Fruit fly (Drosophila melanogaster) whole organism, embryonic: ENCODE data around the gene CG18581.

Source experiments
- BtbVII ChIP-seq: fragments of 200-800 bp; sonication (Bioruptor generic); optimal IDR thresholded peaks from 3 replicates; lab custom pipeline; 2017; ENCODE audit warnings: missing biosample characterization, mild to moderate bottlenecking, missing genetic modification characterization
- CG11085 ChIP-seq: fragments of 200-800 bp; sonication (Bioruptor generic); IDR thresholded peaks from 2 replicates; pipeline ENCODE4 v1.3.6; 2022; ENCODE audit warnings: missing biosample characterization, missing genetic modification characterization
- CG11696 ChIP-seq: fragments of 200-800 bp; sonication (Bioruptor generic); IDR thresholded peaks from 2 replicates; pipeline ENCODE4 v1.3.6; 2022; ENCODE audit warnings: missing biosample characterization, missing genetic modification characterization
- CG11723 ChIP-seq: fragments of 200-800 bp; sonication (Bioruptor generic); optimal IDR thresholded peaks from 2 replicates; lab custom pipeline; 2017; ENCODE audit warnings: missing biosample characterization, mild to moderate bottlenecking, missing genetic modification characterization
- CG14965 ChIP-seq: fragments of 200-800 bp; sonication (Bioruptor generic); optimal IDR thresholded peaks from 2 replicates; lab custom pipeline; 2016; ENCODE audit warnings: missing biosample characterization, missing genetic modification characterization, borderline replicate concordance
- CG15073 ChIP-seq: fragments of 200-800 bp; sonication (Bioruptor generic); optimal IDR thresholded peaks from 2 replicates; lab custom pipeline; 2016; ENCODE audit warnings: missing biosample characterization, missing genetic modification characterization
- CG1529 ChIP-seq: fragments of 200-800 bp; sonication (Bioruptor generic); optimal IDR thresholded peaks from 3 replicates; lab custom pipeline; 2018; ENCODE audit warnings: missing biosample characterization, missing genetic modification characterization
- CG17359 ChIP-seq: fragments of 200-800 bp; sonication (Bioruptor generic); optimal IDR thresholded peaks from 3 replicates; lab custom pipeline; 2018; ENCODE audit warnings: missing biosample characterization, mild to moderate bottlenecking, missing genetic modification characterization, moderate library complexity
- CG2678 ChIP-seq: fragments of 200-800 bp; sonication (Bioruptor generic); optimal IDR thresholded peaks from 3 replicates; lab custom pipeline; 2019; ENCODE audit warnings: missing biosample characterization, mild to moderate bottlenecking, missing genetic modification characterization, moderate library complexity
- CG2875 ChIP-seq: fragments of 200-800 bp; sonication (Bioruptor generic); optimal IDR thresholded peaks from 2 replicates; lab custom pipeline; 2017; ENCODE audit warnings: missing biosample characterization, mild to moderate bottlenecking, missing genetic modification characterization, missing genetic modification reagents
- CG31441 ChIP-seq: fragments of 200-800 bp; sonication (Bioruptor generic); IDR thresholded peaks from 2 replicates; pipeline ENCODE4 v1.3.6; 2022; ENCODE audit warnings: missing biosample characterization, missing genetic modification characterization
- CG5180 ChIP-seq: fragments of 200-800 bp; sonication (Bioruptor generic); optimal IDR thresholded peaks from 3 replicates; lab custom pipeline; 2017; ENCODE audit warnings: missing biosample characterization, missing genetic modification characterization, mild to moderate bottlenecking, moderate library complexity, missing genetic modification reagents
- CG5953 ChIP-seq: fragments of 200-800 bp; sonication (Bioruptor generic); IDR thresholded peaks from 2 replicates; pipeline ENCODE4 v1.3.6; 2022; ENCODE audit warnings: missing biosample characterization, missing genetic modification characterization
- CG7786 ChIP-seq: fragments of 200-800 bp; sonication (Bioruptor generic); optimal IDR thresholded peaks from 2 replicates; lab custom pipeline; 2016; ENCODE audit warnings: missing biosample characterization, missing genetic modification characterization
- CG7987 ChIP-seq: fragments of 200-800 bp; sonication (Bioruptor generic); optimal IDR thresholded peaks from 2 replicates; lab custom pipeline; 2018; ENCODE audit warnings: missing biosample characterization, mild to moderate bottlenecking, missing genetic modification characterization, moderate library complexity
- CG8388 ChIP-seq: fragments of 200-800 bp; sonication (Bioruptor generic); optimal IDR thresholded peaks from 2 replicates; lab custom pipeline; 2019; ENCODE audit warnings: missing biosample characterization, mild to moderate bottlenecking, missing genetic modification characterization, moderate library complexity
- CG9609 ChIP-seq: fragments of 200-800 bp; sonication (Bioruptor generic); optimal IDR thresholded peaks from 3 replicates; lab custom pipeline; 2016; ENCODE audit warnings: missing biosample characterization, missing genetic modification characterization
- Drgx ChIP-seq: fragments of 200-800 bp; sonication (Bioruptor generic); IDR thresholded peaks from 2 replicates; pipeline ENCODE4 v1.3.6; 2022; ENCODE audit warnings: missing biosample characterization, missing genetic modification characterization
- E2f2 ChIP-seq: fragments of 200-800 bp; sonication (Bioruptor generic); IDR thresholded peaks from 2 replicates; pipeline ENCODE4 v1.3.6; 2022; ENCODE audit warnings: missing biosample characterization, missing genetic modification characterization
- Ets65A ChIP-seq: fragments of 200-800 bp; sonication (Bioruptor generic); peaks from one replicate; lab custom pipeline; 2016; ENCODE audit warnings: missing biosample characterization, missing genetic modification characterization
- Fer2 ChIP-seq: fragments of 200-800 bp; sonication (Bioruptor generic); optimal IDR thresholded peaks from 2 replicates; lab custom pipeline; 2018; ENCODE audit warnings: missing biosample characterization, mild to moderate bottlenecking, missing genetic modification characterization, moderate library complexity
- Hand ChIP-seq: fragments of 200-800 bp; sonication (Bioruptor generic); optimal IDR thresholded peaks from 2 replicates; lab custom pipeline; 2017; ENCODE audit warnings: mild to moderate bottlenecking, missing biosample characterization, missing genetic modification reagents, missing genetic modification characterization
- Hey ChIP-seq: fragments of 200-800 bp; sonication (Bioruptor generic); optimal IDR thresholded peaks from 3 replicates; lab custom pipeline; 2018; ENCODE audit warnings: missing biosample characterization, mild to moderate bottlenecking, missing genetic modification characterization
- Hsf ChIP-seq: fragments of 200-800 bp; sonication (Bioruptor generic); optimal IDR thresholded peaks from 3 replicates; lab custom pipeline; 2016; ENCODE audit warnings: missing biosample characterization, missing genetic modification characterization
- NC2β ChIP-seq: fragments of 200-800 bp; sonication (Bioruptor generic); optimal IDR thresholded peaks from 2 replicates; lab custom pipeline; 2016; ENCODE audit warnings: missing biosample characterization, missing genetic modification characterization
- NK7.1 ChIP-seq: fragments of 200-800 bp; sonication (Bioruptor generic); optimal IDR thresholded peaks from 3 replicates; lab custom pipeline; 2016; ENCODE audit warnings: missing biosample characterization, missing genetic modification characterization
- Oli ChIP-seq: fragments of 200-800 bp; sonication (Bioruptor generic); optimal IDR thresholded peaks from 2 replicates; lab custom pipeline; 2018; ENCODE audit warnings: missing biosample characterization, mild to moderate bottlenecking, missing genetic modification characterization, moderate library complexity
- Optix ChIP-seq: fragments of 200-800 bp; sonication (Bioruptor generic); IDR thresholded peaks from 3 replicates; pipeline ENCODE4 v1.3.6; 2022; ENCODE audit warnings: missing biosample characterization, missing genetic modification characterization
- Ptx1 ChIP-seq: fragments of 200-800 bp; sonication (Bioruptor generic); IDR thresholded peaks from 2 replicates; pipeline ENCODE4 v1.3.6; 2022; ENCODE audit warnings: missing biosample characterization, missing genetic modification characterization
- Side ChIP-seq: fragments of 200-800 bp; sonication (Bioruptor generic); optimal IDR thresholded peaks from 2 replicates; lab custom pipeline; 2016; ENCODE audit warnings: missing biosample characterization, missing genetic modification characterization
- Stat92E ChIP-seq, 3 experiments: fragments of >200 bp in 2 of 3; fragments of 200-800 bp in 1 of 3; sonication (Bioruptor generic) in 1 of 3; optimal IDR thresholded peaks; 2 replicates each; lab custom pipeline; 2017 to 2019; ENCODE audit warnings: missing biosample characterization in 3 of 3, missing genetic modification characterization in 3 of 3, mild to moderate bottlenecking in 1 of 3, moderate library complexity in 1 of 3
- ab ChIP-seq: fragments of 200-800 bp; sonication (Bioruptor generic); optimal IDR thresholded peaks from 2 replicates; lab custom pipeline; 2016; ENCODE audit warnings: missing biosample characterization, missing genetic modification characterization
- az2 ChIP-seq: fragments of 200-800 bp; sonication (Bioruptor generic); optimal IDR thresholded peaks from 3 replicates; lab custom pipeline; 2016; ENCODE audit warnings: missing biosample characterization, missing genetic modification characterization
- bsh ChIP-seq, 2 experiments: fragments of 200-800 bp; sonication (Bioruptor generic); optimal IDR thresholded peaks; 2 replicates each; lab custom pipeline; 2017 to 2018; ENCODE audit warnings: mild to moderate bottlenecking in 2 of 2, missing biosample characterization in 2 of 2, missing genetic modification characterization in 2 of 2, moderate library complexity in 1 of 2
- cwo ChIP-seq: fragments of 200-800 bp; sonication (Bioruptor generic); optimal IDR thresholded peaks from 3 replicates; lab custom pipeline; 2017; ENCODE audit warnings: missing biosample characterization, missing genetic modification characterization, mild to moderate bottlenecking, moderate library complexity, missing genetic modification reagents
- dmrt99B ChIP-seq: fragments of 200-800 bp; sonication (Bioruptor generic); optimal IDR thresholded peaks from 2 replicates; lab custom pipeline; 2018; ENCODE audit warnings: missing biosample characterization, mild to moderate bottlenecking, missing genetic modification characterization, moderate library complexity
- fru ChIP-seq: fragments of >200 bp; optimal IDR thresholded peaks from 2 replicates; lab custom pipeline; 2017
- gem ChIP-seq: fragments of 200-800 bp; sonication (Bioruptor generic); optimal IDR thresholded peaks from 2 replicates; lab custom pipeline; 2019; ENCODE audit warnings: missing biosample characterization, mild to moderate bottlenecking, missing genetic modification characterization, moderate library complexity
- grn ChIP-seq: fragments of 200-800 bp; sonication (Bioruptor generic); optimal IDR thresholded peaks from 3 replicates; lab custom pipeline; 2017; ENCODE audit warnings: missing biosample characterization, missing genetic modification characterization
- jumu ChIP-seq: fragments of 200-800 bp; sonication (Bioruptor generic); optimal IDR thresholded peaks from 3 replicates; lab custom pipeline; 2016; ENCODE audit warnings: missing biosample characterization, missing genetic modification characterization
- kni ChIP-seq: fragments of 200-800 bp; sonication (Bioruptor generic); optimal IDR thresholded peaks from 3 replicates; lab custom pipeline; 2017; ENCODE audit warnings: mild to moderate bottlenecking, missing biosample characterization, missing genetic modification reagents, missing genetic modification characterization
- lilli ChIP-seq: fragments of 200-800 bp; sonication (Bioruptor generic); optimal IDR thresholded peaks from 3 replicates; lab custom pipeline; 2016; ENCODE audit warnings: missing biosample characterization, missing genetic modification characterization
- lmd ChIP-seq: fragments of 200-800 bp; sonication (Bioruptor generic); IDR thresholded peaks from 2 replicates; pipeline ENCODE4 v1.3.6; 2022; ENCODE audit warnings: missing biosample characterization, missing genetic modification characterization
- phol ChIP-seq: fragments of 200-800 bp; sonication (Bioruptor generic); optimal IDR thresholded peaks from 3 replicates; lab custom pipeline; 2018; ENCODE audit warnings: missing biosample characterization, mild to moderate bottlenecking, missing genetic modification characterization, moderate library complexity
- prd ChIP-seq, 3 experiments: fragments of >200 bp in 2 of 3; fragments of 200-800 bp in 1 of 3; sonication (Bioruptor generic) in 1 of 3; optimal IDR thresholded peaks in 2 of 3; IDR thresholded peaks in 1 of 3; 2 replicates in 2 of 3; 3 replicates in 1 of 3; pipeline versions ENCODE4 v1.3.6 to Lab custom; 2017 to 2022; ENCODE audit warnings: missing biosample characterization in 1 of 3, missing genetic modification characterization in 1 of 3
- pros ChIP-seq: fragments of 200-800 bp; sonication (Bioruptor generic); optimal IDR thresholded peaks from 3 replicates; lab custom pipeline; 2019; ENCODE audit warnings: missing biosample characterization, mild to moderate bottlenecking, missing genetic modification characterization, moderate library complexity
- repo ChIP-seq: fragments of 200-800 bp; sonication (Bioruptor generic); optimal IDR thresholded peaks from 2 replicates; lab custom pipeline; 2016; ENCODE audit warnings: missing biosample characterization, missing genetic modification characterization
- sens ChIP-seq: fragments of 200-800 bp; sonication (Bioruptor generic); peaks from one replicate; lab custom pipeline; 2016; ENCODE audit warnings: missing biosample characterization, missing genetic modification characterization
- zfh1 ChIP-seq: fragments of 200-800 bp; sonication (Bioruptor generic); IDR thresholded peaks from 3 replicates; pipeline ENCODE4 v1.3.6; 2022; ENCODE audit warnings: missing biosample characterization, missing genetic modification characterization

The CG18581 gene

dm6 chr3L:15009681-15010080 is 40.3 kb downstream of the CG18581 start (continued):
- TF ChIP-seq bsh (GFP tag; optimal IDR thresholded peaks at IDR 0.05; lab: Kevin White, UChicago) (peak in 1 of 2 experiments; percentile 0), fru (lab: Kevin White, UChicago) (no peak), CG17359 (tag; lab: Kevin White, UChicago) (peak; percentile 26), Oli (tag; lab: Kevin White, UChicago) (peak; percentile 12), CG2875 (GFP tag; lab: Kevin White, UChicago) (no peak), CG2678 (tag; lab: Kevin White, UChicago) (peak; percentile 27), Side (no peak), CG11723 (GFP tag; lab: Kevin White, UChicago) (no peak), E2f2 (no peak), CG31441 (GFP tag; lab: Robert Waterston, UW) (0 out of 2 replicates have a peak, but pooled peaks have one; percentile 22), az2 (GFP tag; lab: Kevin White, UChicago) (no peak), gem (tag; lab: Kevin White, UChicago) (peak; percentile 37), ab (GFP tag; lab: Kevin White, UChicago) (no peak), phol (peak; percentile 3), lmd (GFP tag; lab: Robert Waterston, UW) (peak; percentile 12; the same call in 1 of the 2 replicates), NK7.1 (GFP tag; lab: Kevin White, UChicago) (no peak), CG1529 (GFP tag; lab: Kevin White, UChicago) (no peak), repo (no peak), cwo (no peak), CG11085 (GFP tag; lab: Robert Waterston, UW) (no peak), CG14965 (no peak), Drgx (GFP tag; lab: Robert Waterston, UW) (peak; percentile 57; the same call in 1 of the 2 replicates), Ets65A (GFP tag; lab: Kevin White, UChicago) (peak; percentile 82), pros (GFP tag; lab: Kevin White, UChicago) (no peak), dmrt99B (tag; lab: Kevin White, UChicago) (peak; percentile 19), CG7987 (GFP tag; lab: Kevin White, UChicago) (no peak), Fer2 (tag; lab: Kevin White, UChicago) (no peak), Ptx1 (no peak), CG15073 (no peak), BtbVII (GFP tag; lab: Kevin White, UChicago) (no peak), CG5953 (no peak), CG8388 (GFP tag; lab: Kevin White, UChicago) (peak; percentile 12), Hey (tag; lab: Kevin White, UChicago) (no peak), Hsf (GFP tag; lab: Kevin White, UChicago) (no peak)

- TF ChIP-seq Stat92E (GFP tag; optimal IDR thresholded peaks at IDR 0.05; lab: Kevin White, UChicago), result peak in 1 of 3 experiments; percentile 81
- no peak for TF ChIP-seq lilli (GFP tag; lab: Kevin White, UChicago)
- no peak for TF ChIP-seq NC2β
- TF ChIP-seq Optix, result no peak
- TF ChIP-seq CG11696 (GFP tag; lab: Robert Waterston, UW), result peak; percentile 57
- no peak for TF ChIP-seq CG9609
- TF ChIP-seq zfh1 (GFP tag; lab: Robert Waterston, UW), result no peak
- TF ChIP-seq Hand, result no peak
- peak; percentile 71 for TF ChIP-seq grn (GFP tag; lab: Kevin White, UChicago)
- no peak for TF ChIP-seq CG5180 (GFP tag; lab: Kevin White, UChicago)
- TF ChIP-seq jumu, result no peak
- peak; percentile 73 for TF ChIP-seq kni
- no peak for TF ChIP-seq CG7786 (GFP tag; lab: Kevin White, UChicago)
- peak; percentile 73 for TF ChIP-seq sens (GFP tag; lab: Kevin White, UChicago)
- TF ChIP-seq prd (optimal IDR thresholded peaks at IDR 0.05; lab: Kevin White, UChicago), result no peak
- no peak for TF ChIP-seq prd (GFP tag; IDR thresholded peaks at IDR 0.05; lab: Robert Waterston, UW)
Observed at dm6 chr3L:15007271-15007948, 42.6 kb downstream of the CG18581 start.
